Fruit fly (Drosophila melanogaster) S2 (cell line): Measurements from ENCODE around the gene CG34297.

Source experiments
- CG8478 ChIP-seq: fragments of >200 bp; optimal IDR thresholded peaks from 2 replicates; lab custom pipeline; 2018
- CTCF ChIP-seq, 2 experiments: fragments of >200 bp; optimal IDR thresholded peaks; 2 replicates each; lab custom pipeline; 2018

- TF ChIP-seq CG8478 (lab: Kevin White, UChicago) (no peak), CTCF (optimal IDR thresholded peaks at IDR 0.05; lab: Kevin White, UChicago) (no peak)
Observed at dm6 chr3R:6703784-6704183, 44.0 kb downstream of the CG34297 start, which contains the start of gene Ccp84Aa.
